Worm (Caenorhabditis elegans) whole organism, early embryonic: ENCODE measurements around the gene C01C4.2.

ENCODE experiments used
- F13C5.2 ChIP-seq: sonication (generic microtip); optimal IDR thresholded peaks from 2 replicates; lab custom pipeline; 2017; ENCODE audit warnings: mild to moderate bottlenecking, missing genetic modification characterization, inconsistent platforms, missing compliant biosample characterization
- aly-1 ChIP-seq: sonication (generic microtip); optimal IDR thresholded peaks from 2 replicates; lab custom pipeline; 2016; ENCODE audit warnings: missing genetic modification characterization, missing compliant biosample characterization
- ama-1 ChIP-seq: fragments of 150-350 bp; optimal IDR thresholded peaks from 2 replicates; lab custom pipeline; 2014
- ceh-36 ChIP-seq: sonication (generic microtip); optimal IDR thresholded peaks from 2 replicates; lab custom pipeline; 2016; ENCODE audit warnings: missing genetic modification characterization, inconsistent platforms, missing compliant biosample characterization
- ets-7 ChIP-seq: sonication (generic microtip); optimal IDR thresholded peaks from 2 replicates; lab custom pipeline; 2016; ENCODE audit warnings: missing genotype, missing genetic modification characterization, missing compliant biosample characterization
- flt-1 ChIP-seq: fragments of 200-800 bp; sonication (Bioruptor generic); IDR thresholded peaks from 2 replicates; pipeline ENCODE4 v1.3.6; 2022; ENCODE audit warnings: missing genetic modification characterization, missing compliant biosample characterization
- hmbx-1 ChIP-seq: sonication (generic microtip); optimal IDR thresholded peaks from 2 replicates; lab custom pipeline; 2016; ENCODE audit warnings: mild to moderate bottlenecking, missing genetic modification characterization, missing compliant biosample characterization
- hmg-4 ChIP-seq: fragments of 200-800 bp; sonication (Bioruptor generic); optimal IDR thresholded peaks from 2 replicates; lab custom pipeline; 2018; ENCODE audit warnings: mild to moderate bottlenecking, missing genetic modification characterization, missing compliant biosample characterization
- hnd-1 ChIP-seq: sonication (generic microtip); optimal IDR thresholded peaks from 2 replicates; lab custom pipeline; 2016; ENCODE audit warnings: missing genetic modification characterization, missing compliant biosample characterization
- pes-1 ChIP-seq: fragments of 200-800 bp; sonication (Bioruptor generic); IDR thresholded peaks from 2 replicates; pipeline ENCODE4 v1.3.6; 2022; ENCODE audit warnings: missing genetic modification reagents, missing genetic modification characterization, missing compliant biosample characterization
- scrt-1 ChIP-seq: fragments of 200-800 bp; sonication (Bioruptor generic); IDR thresholded peaks from 2 replicates; pipeline ENCODE4 v1.3.6; 2022; ENCODE audit warnings: missing genetic modification characterization, missing compliant biosample characterization
- sea-1 ChIP-seq: fragments of 200-800 bp; sonication (Bioruptor generic); conservative IDR thresholded peaks from 2 replicates; pipeline ENCODE4 v1.3.6; 2022; ENCODE audit warnings: missing genetic modification characterization, missing compliant biosample characterization
- tbx-37 ChIP-seq: fragments of 200-800 bp; sonication (Bioruptor generic); conservative IDR thresholded peaks from 2 replicates; pipeline ENCODE4 v1.3.6; 2022; ENCODE audit warnings: missing genetic modification reagents, missing genetic modification characterization, missing compliant biosample characterization
- tra-4 ChIP-seq: sonication (generic microtip); optimal IDR thresholded peaks from 2 replicates; lab custom pipeline; 2017; ENCODE audit warnings: missing genetic modification characterization, missing compliant biosample characterization

- TF ChIP-seq flt-1 (GFP tag; lab: Robert Waterston, UW) (no peak), ama-1 (lab: Kevin White, UChicago) (no peak), hnd-1 (tag; lab: Kevin White, UChicago) (no peak), hmbx-1 (tag; lab: Kevin White, UChicago) (no peak), hmg-4 (no peak), pes-1 (GFP tag; lab: Robert Waterston, UW) (no peak), sea-1 (no peak), tbx-37 (no peak), aly-1 (tag; lab: Kevin White, UChicago) (no peak), tra-4 (tag; lab: Kevin White, UChicago) (no peak), ets-7 (tag; lab: Kevin White, UChicago) (no peak), ceh-36 (tag; lab: Kevin White, UChicago) (no peak), scrt-1 (GFP tag; lab: Robert Waterston, UW) (no peak), F13C5.2 (tag; lab: Kevin White, UChicago) (no peak)
Observed at ce11 chrX:3701861-3702260, 13.0 kb upstream of the C01C4.2 start.
